Fruit fly (Drosophila melanogaster) whole organism, pupa: Measurements from ENCODE around the gene rpk.

ENCODE experiments used
- CG10348 ChIP-seq: fragments of 200-800 bp; sonication (Bioruptor generic); IDR thresholded peaks from 2 replicates; pipeline ENCODE4 v1.3.6; 2022; ENCODE audit warnings: missing biosample characterization, missing genetic modification characterization
- CG13204 ChIP-seq: fragments of 200-800 bp; sonication (Bioruptor generic); optimal IDR thresholded peaks from 2 replicates; lab custom pipeline; 2018; ENCODE audit warnings: missing biosample characterization, mild to moderate bottlenecking, missing genetic modification characterization, moderate library complexity
- CG15710 ChIP-seq: fragments of 200-800 bp; sonication (Bioruptor generic); optimal IDR thresholded peaks from 2 replicates; lab custom pipeline; 2018; ENCODE audit warnings: missing biosample characterization, mild to moderate bottlenecking, missing genetic modification characterization, moderate library complexity
- CG17806 ChIP-seq: fragments of 200-800 bp; sonication (Bioruptor generic); optimal IDR thresholded peaks from 2 replicates; lab custom pipeline; 2018; ENCODE audit warnings: missing biosample characterization, mild to moderate bottlenecking, missing genetic modification characterization, moderate library complexity
- CG34367 ChIP-seq: fragments of 200-800 bp; sonication (Bioruptor generic); optimal IDR thresholded peaks from 2 replicates; lab custom pipeline; 2018; ENCODE audit warnings: missing biosample characterization, mild to moderate bottlenecking, missing genetic modification characterization
- CG8301 ChIP-seq: fragments of 200-800 bp; sonication (Bioruptor generic); optimal IDR thresholded peaks from 2 replicates; lab custom pipeline; 2018; ENCODE audit warnings: missing biosample characterization, mild to moderate bottlenecking, missing genetic modification characterization
- EcR ChIP-seq: fragments of 200-800 bp; sonication (Bioruptor generic); optimal IDR thresholded peaks from 3 replicates; lab custom pipeline; 2019; ENCODE audit warnings: missing biosample characterization, missing genetic modification characterization, mild to moderate bottlenecking, moderate library complexity, missing genetic modification reagents
- Pif1A ChIP-seq: fragments of 200-800 bp; sonication (Bioruptor generic); optimal IDR thresholded peaks from 3 replicates; lab custom pipeline; 2016; ENCODE audit warnings: missing biosample characterization, missing genetic modification characterization
- Pif1B ChIP-seq: fragments of 200-800 bp; sonication (Bioruptor generic); optimal IDR thresholded peaks from 3 replicates; lab custom pipeline; 2016; ENCODE audit warnings: missing biosample characterization, missing genetic modification characterization
- Snoo ChIP-seq: fragments of 200-800 bp; sonication (Bioruptor generic); optimal IDR thresholded peaks from 3 replicates; lab custom pipeline; 2017; ENCODE audit warnings: missing biosample characterization, mild to moderate bottlenecking, missing genetic modification characterization, inconsistent platforms

- TF ChIP-seq CG17806 (tag; lab: Kevin White, UChicago) = no peak
- no peak for TF ChIP-seq EcR (GFP tag; lab: Kevin White, UChicago)
- no peak for TF ChIP-seq CG8301 (tag; lab: Kevin White, UChicago)
- no peak for TF ChIP-seq Snoo (tag; lab: Kevin White, UChicago)
- no peak for TF ChIP-seq CG34367 (tag; lab: Kevin White, UChicago)
- no peak for TF ChIP-seq CG10348 (GFP tag; lab: Robert Waterston, UW)
- no peak for TF ChIP-seq Pif1A (GFP tag; lab: Kevin White, UChicago)
- no peak for TF ChIP-seq Pif1B (GFP tag; lab: Kevin White, UChicago)
- TF ChIP-seq CG15710 (tag; lab: Kevin White, UChicago) = no peak
- no peak for TF ChIP-seq CG13204 (GFP tag; lab: Kevin White, UChicago)
Observed at dm6 chr3R:4645457-4646082, at the start of gene rpk, which contains the start of gene Dlip2.
